Worm (Caenorhabditis elegans): ENCODE data around the gene col-116.

DNA sequence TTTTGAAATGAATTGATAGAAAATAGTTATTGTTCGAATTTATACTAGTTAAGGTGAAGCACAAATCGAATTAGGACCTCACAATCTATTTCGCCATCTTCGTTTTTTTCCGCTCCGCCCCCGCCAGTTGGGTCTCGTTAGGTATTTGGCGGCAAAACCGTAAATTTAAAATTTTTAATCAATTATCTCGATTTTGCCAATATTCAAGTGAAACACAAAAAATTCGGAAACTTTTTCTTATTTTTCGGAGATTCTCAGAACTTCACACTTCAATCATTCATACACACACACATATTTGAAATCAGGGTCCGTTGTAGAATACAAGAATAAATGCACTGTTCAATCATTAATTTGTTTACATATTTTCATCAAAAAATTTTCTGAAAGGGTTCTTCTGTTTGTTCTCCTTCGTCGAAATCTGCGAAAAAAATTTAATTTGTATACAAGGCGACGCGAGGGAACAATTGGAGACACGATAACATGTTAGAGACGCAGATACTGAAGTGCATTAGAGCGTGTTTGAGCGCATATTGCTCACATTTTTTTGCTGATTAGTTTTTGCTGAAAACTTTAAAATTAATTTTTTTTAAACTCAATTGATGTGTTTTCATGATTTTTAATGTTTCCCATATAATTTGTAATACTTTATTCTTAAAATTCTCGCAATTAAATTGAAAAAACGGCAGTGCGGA is 4.2 kb downstream of the col-116 start, which contains the start of gene D2096.5:
- no peak for TF ChIP-seq med-1 (GFP tag; optimal IDR thresholded peaks at IDR 0.05; ENCODE audit: insufficient read depth)
- no peak for TF ChIP-seq ztf-29 (GFP tag; IDR thresholded peaks at IDR 0.05)
- TF ChIP-seq flt-1 (GFP tag; IDR thresholded peaks at IDR 0.05), result no peak
- TF ChIP-seq T22C8.4 (GFP tag; IDR thresholded peaks at IDR 0.05), result no peak
- no peak for TF ChIP-seq ref-1 (GFP tag; conservative IDR thresholded peaks at IDR 0.05)
- TF ChIP-seq klf-2 (GFP tag; conservative IDR thresholded peaks at IDR 0.05), result no peak
- TF ChIP-seq tab-1 (GFP tag; IDR thresholded peaks at IDR 0.05), result no peak
- no peak for TF ChIP-seq cog-1 (tag; optimal IDR thresholded peaks at IDR 0.05)
